Fruit fly (Drosophila melanogaster) whole organism, embryonic: ENCODE results near the gene CG9338.

Experiments used
- BEAF-32 ChIP-seq: fragments of 200-800 bp; sonication (Bioruptor generic); optimal IDR thresholded peaks from 3 replicates; lab custom pipeline; 2017; ENCODE audit warnings: missing biosample characterization, missing genetic modification characterization, mild to moderate bottlenecking, moderate library complexity, missing genetic modification reagents
- CG10209 ChIP-seq: fragments of 200-800 bp; sonication (Bioruptor generic); optimal IDR thresholded peaks from 3 replicates; lab custom pipeline; 2017; ENCODE audit warnings: missing biosample characterization, mild to moderate bottlenecking, missing genetic modification characterization, missing genetic modification reagents
- CG11696 ChIP-seq: fragments of 200-800 bp; sonication (Bioruptor generic); IDR thresholded peaks from 2 replicates; pipeline ENCODE4 v1.3.6; 2022; ENCODE audit warnings: missing biosample characterization, missing genetic modification characterization
- CG12104 ChIP-seq: fragments of 200-800 bp; sonication (Bioruptor generic); optimal IDR thresholded peaks from 3 replicates; lab custom pipeline; 2016; ENCODE audit warnings: missing biosample characterization, missing genetic modification characterization
- CG13894 ChIP-seq: fragments of 200-800 bp; sonication (Bioruptor generic); optimal IDR thresholded peaks from 3 replicates; lab custom pipeline; 2018; ENCODE audit warnings: missing biosample characterization, mild to moderate bottlenecking, missing genetic modification characterization, moderate library complexity
- CG18476 ChIP-seq: fragments of 200-800 bp; sonication (Bioruptor generic); optimal IDR thresholded peaks from 2 replicates; lab custom pipeline; 2016; ENCODE audit warnings: missing biosample characterization, mild to moderate bottlenecking, missing genetic modification characterization
- CG2120 ChIP-seq: fragments of 200-800 bp; sonication (Bioruptor generic); optimal IDR thresholded peaks from 3 replicates; lab custom pipeline; 2016; ENCODE audit warnings: missing biosample characterization, missing genetic modification characterization
- CG32532 ChIP-seq: fragments of 200-800 bp; sonication (Bioruptor generic); IDR thresholded peaks from 2 replicates; pipeline ENCODE4 v1.3.6; 2022; ENCODE audit warnings: missing biosample characterization, missing genetic modification characterization
- CG3407 ChIP-seq: fragments of 200-800 bp; sonication (Bioruptor generic); optimal IDR thresholded peaks from 2 replicates; lab custom pipeline; 2018; ENCODE audit warnings: missing biosample characterization, mild to moderate bottlenecking, missing genetic modification characterization
- CG8089 ChIP-seq: fragments of 200-800 bp; sonication (Bioruptor generic); optimal IDR thresholded peaks from 3 replicates; lab custom pipeline; 2016; ENCODE audit warnings: missing biosample characterization, missing genetic modification characterization
- Dip3 ChIP-seq: fragments of 200-800 bp; sonication (Bioruptor generic); optimal IDR thresholded peaks from 3 replicates; lab custom pipeline; 2016; ENCODE audit warnings: missing biosample characterization, missing genetic modification characterization
- Dll ChIP-seq: fragments of 200-800 bp; sonication (Bioruptor generic); IDR thresholded peaks from 4 replicates; pipeline ENCODE4 v1.3.6; 2022; ENCODE audit warnings: missing biosample characterization, missing genetic modification characterization; ENCODE audit not compliant: partially characterized antibody
- Ets65A ChIP-seq: fragments of 200-800 bp; sonication (Bioruptor generic); peaks from one replicate; lab custom pipeline; 2016; ENCODE audit warnings: missing biosample characterization, missing genetic modification characterization
- Med ChIP-seq: fragments of 200-800 bp; sonication (Bioruptor generic); peaks from one replicate; lab custom pipeline; 2016; ENCODE audit warnings: missing biosample characterization, missing genetic modification characterization, mild to moderate bottlenecking, inconsistent platforms, moderate library complexity
- Nf-YC ChIP-seq: fragments of 200-800 bp; optimal IDR thresholded peaks from 3 replicates; lab custom pipeline; 2019; ENCODE audit warnings: missing biosample characterization, mild to moderate bottlenecking, missing genetic modification characterization, moderate library complexity
- NfI ChIP-seq: fragments of 200-800 bp; sonication (Bioruptor generic); optimal IDR thresholded peaks from 3 replicates; lab custom pipeline; 2018; ENCODE audit warnings: missing biosample characterization, mild to moderate bottlenecking, missing genetic modification characterization, moderate library complexity
- Pdp1 ChIP-seq, 2 experiments: fragments of 200-800 bp; sonication (Bioruptor generic); optimal IDR thresholded peaks; 3 replicates each; lab custom pipeline; 2016; ENCODE audit warnings: missing biosample characterization in 2 of 2, missing genetic modification characterization in 2 of 2, mild to moderate bottlenecking in 1 of 2, moderate library complexity in 1 of 2
- Scr ChIP-seq: fragments of 200-800 bp; sonication (Bioruptor generic); IDR thresholded peaks from 2 replicates; pipeline ENCODE4 v1.3.6; 2022; ENCODE audit warnings: missing biosample characterization, missing genetic modification characterization; ENCODE audit not compliant: partially characterized antibody
- Sry-β ChIP-seq: fragments of 200-800 bp; sonication (Bioruptor generic); optimal IDR thresholded peaks from 2 replicates; lab custom pipeline; 2018; ENCODE audit warnings: missing biosample characterization, mild to moderate bottlenecking, missing genetic modification characterization, moderate library complexity
- Stat92E ChIP-seq, 3 experiments: fragments of >200 bp in 2 of 3; fragments of 200-800 bp in 1 of 3; sonication (Bioruptor generic) in 1 of 3; optimal IDR thresholded peaks; 2 replicates each; lab custom pipeline; 2017 to 2019; ENCODE audit warnings: missing biosample characterization in 3 of 3, missing genetic modification characterization in 3 of 3, mild to moderate bottlenecking in 1 of 3, moderate library complexity in 1 of 3
- Usf ChIP-seq: fragments of 200-800 bp; sonication (Bioruptor generic); optimal IDR thresholded peaks from 2 replicates; lab custom pipeline; 2017; ENCODE audit warnings: missing genotype, missing biosample characterization, missing genetic modification characterization
- abd-A ChIP-seq: fragments of 200-800 bp; sonication (Bioruptor generic); optimal IDR thresholded peaks from 3 replicates; lab custom pipeline; 2019; ENCODE audit warnings: missing biosample characterization, mild to moderate bottlenecking, missing genetic modification characterization, moderate library complexity
- chinmo ChIP-seq: fragments of 200-800 bp; sonication (Bioruptor generic); IDR thresholded peaks from 4 replicates; pipeline ENCODE4 v1.3.6; 2022; ENCODE audit warnings: missing biosample characterization, missing genetic modification characterization; ENCODE audit not compliant: partially characterized antibody
- cwo ChIP-seq: fragments of 200-800 bp; sonication (Bioruptor generic); optimal IDR thresholded peaks from 3 replicates; lab custom pipeline; 2017; ENCODE audit warnings: missing biosample characterization, missing genetic modification characterization, mild to moderate bottlenecking, moderate library complexity, missing genetic modification reagents
- dmrt11E ChIP-seq: fragments of 200-800 bp; sonication (Bioruptor generic); optimal IDR thresholded peaks from 3 replicates; lab custom pipeline; 2018; ENCODE audit warnings: missing biosample characterization, mild to moderate bottlenecking, missing genetic modification characterization, moderate library complexity
- dysf ChIP-seq: fragments of 200-800 bp; sonication (Bioruptor generic); IDR thresholded peaks from 3 replicates; pipeline ENCODE4 v1.3.6; 2022; ENCODE audit warnings: missing biosample characterization, missing genetic modification characterization
- ems ChIP-seq: fragments of 200-800 bp; sonication (Bioruptor generic); optimal IDR thresholded peaks from 3 replicates; lab custom pipeline; 2016; ENCODE audit warnings: missing biosample characterization, missing genetic modification characterization
- grn ChIP-seq: fragments of 200-800 bp; sonication (Bioruptor generic); optimal IDR thresholded peaks from 3 replicates; lab custom pipeline; 2017; ENCODE audit warnings: missing biosample characterization, missing genetic modification characterization
- jing ChIP-seq: fragments of 200-800 bp; sonication (Bioruptor generic); optimal IDR thresholded peaks from 2 replicates; lab custom pipeline; 2018; ENCODE audit warnings: missing biosample characterization, mild to moderate bottlenecking, missing genetic modification characterization
- kay ChIP-seq: fragments of 200-800 bp; sonication (Bioruptor generic); optimal IDR thresholded peaks from 2 replicates; lab custom pipeline; 2016; ENCODE audit warnings: missing biosample characterization, missing genetic modification characterization
- lab ChIP-seq: fragments of 200-800 bp; sonication (Bioruptor generic); optimal IDR thresholded peaks from 3 replicates; lab custom pipeline; 2017; ENCODE audit warnings: missing biosample characterization, missing genetic modification characterization, mild to moderate bottlenecking, moderate library complexity, missing genetic modification reagents
- mld ChIP-seq: fragments of 200-800 bp; sonication (Bioruptor generic); IDR thresholded peaks from 3 replicates; pipeline ENCODE4 v1.3.6; 2022; ENCODE audit warnings: missing biosample characterization, missing genetic modification characterization; ENCODE audit not compliant: partially characterized antibody
- org-1 ChIP-seq: fragments of 200-800 bp; sonication (Bioruptor generic); optimal IDR thresholded peaks from 2 replicates; lab custom pipeline; 2017; ENCODE audit warnings: missing biosample characterization, missing genetic modification characterization
- sd ChIP-seq: fragments of 200-800 bp; sonication (Bioruptor generic); optimal IDR thresholded peaks from 3 replicates; lab custom pipeline; 2018; ENCODE audit warnings: missing biosample characterization, mild to moderate bottlenecking, missing genetic modification characterization, moderate library complexity
- sens ChIP-seq: fragments of 200-800 bp; sonication (Bioruptor generic); peaks from one replicate; lab custom pipeline; 2016; ENCODE audit warnings: missing biosample characterization, missing genetic modification characterization
- stc ChIP-seq: fragments of 200-800 bp; sonication (Bioruptor generic); IDR thresholded peaks from 2 replicates; pipeline ENCODE4 v1.3.6; 2022; ENCODE audit warnings: missing biosample characterization, missing genetic modification characterization
- stwl ChIP-seq: fragments of 200-800 bp; sonication (Bioruptor generic); optimal IDR thresholded peaks from 3 replicates; lab custom pipeline; 2018; ENCODE audit warnings: missing biosample characterization, mild to moderate bottlenecking, missing genetic modification characterization, moderate library complexity
- zen2 ChIP-seq: fragments of 200-800 bp; sonication (Bioruptor generic); IDR thresholded peaks from 3 replicates; pipeline ENCODE4 v1.3.6; 2022; ENCODE audit warnings: missing biosample characterization, missing genetic modification characterization; ENCODE audit not compliant: partially characterized antibody

Gene CG9338

dm6 chr2L:20896681-20897341, 31.8 kb downstream of the CG9338 start (continued):
- TF ChIP-seq stwl, result no peak

DNA sequence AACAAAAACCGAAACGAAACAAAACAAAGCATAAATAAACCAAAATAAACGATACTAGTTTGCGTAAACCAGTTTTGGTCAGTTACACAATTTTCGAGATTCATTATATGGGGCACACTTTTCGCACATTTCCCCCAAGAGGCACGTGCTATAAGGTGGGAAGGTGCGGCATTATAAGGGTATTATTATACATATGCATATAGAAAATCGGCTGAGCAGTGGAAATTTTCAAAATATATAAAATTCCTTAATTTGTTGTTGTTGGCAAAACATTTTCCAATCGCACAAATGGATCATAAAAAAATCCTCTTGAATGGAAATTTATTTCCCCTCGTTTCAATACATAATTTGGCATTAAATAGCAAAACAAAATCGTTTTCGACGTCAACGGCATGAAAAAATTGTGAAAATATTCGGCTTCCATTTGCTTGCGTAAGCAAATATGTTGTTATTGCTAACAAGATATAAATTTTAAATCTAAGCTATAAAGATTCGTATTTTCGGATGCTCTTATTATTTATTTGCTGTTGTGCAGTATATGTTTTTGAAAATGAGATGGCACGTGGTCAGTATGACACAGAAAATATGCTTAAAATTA, 33.6 kb downstream of the CG9338 start:
- no peak for TF ChIP-seq CG32532 (GFP tag; lab: Robert Waterston, UW)
- TF ChIP-seq BEAF-32 (GFP tag; lab: Kevin White, UChicago), result no peak
- no peak for TF ChIP-seq stc (GFP tag; lab: Robert Waterston, UW)
- TF ChIP-seq Sry-β, result no peak
- no peak for TF ChIP-seq CG13894 (tag; lab: Kevin White, UChicago)
- TF ChIP-seq dmrt11E, result no peak
- no peak for TF ChIP-seq Dll
- TF ChIP-seq Med, result no peak
- peak; percentile 40 for TF ChIP-seq abd-A (tag; lab: Kevin White, UChicago)
- no peak for TF ChIP-seq Nf-YC (tag; lab: Kevin White, UChicago)
- no peak for TF ChIP-seq jing (GFP tag; lab: Kevin White, UChicago)
- no peak for TF ChIP-seq mld
- no peak for TF ChIP-seq CG18476 (GFP tag; lab: Kevin White, UChicago)
- TF ChIP-seq org-1 (GFP tag; lab: Kevin White, UChicago), result no peak
- TF ChIP-seq dysf (GFP tag; lab: Robert Waterston, UW), result no peak
- no peak for TF ChIP-seq CG10209
- TF ChIP-seq cwo, result peak; percentile 66
- TF ChIP-seq Stat92E (GFP tag; optimal IDR thresholded peaks at IDR 0.05; lab: Kevin White, UChicago), result no peak
- TF ChIP-seq zen2 (GFP tag; lab: Robert Waterston, UW), result no peak
- TF ChIP-seq sens, result peak; percentile 29
- TF ChIP-seq ems, result no peak
- no peak for TF ChIP-seq CG2120
- TF ChIP-seq Usf (GFP tag; lab: Kevin White, UChicago), result no peak
- TF ChIP-seq Pdp1 (GFP tag; optimal IDR thresholded peaks at IDR 0.05; lab: Kevin White, UChicago), result peak in 1 of 2 experiments; percentile 50
- TF ChIP-seq sd (tag; lab: Kevin White, UChicago), result peak; percentile 78
- TF ChIP-seq CG12104 (GFP tag; lab: Kevin White, UChicago), result no peak
- no peak for TF ChIP-seq Dip3 (GFP tag; lab: Kevin White, UChicago)
- TF ChIP-seq, all 482 proteins: peak for 5

DNA sequence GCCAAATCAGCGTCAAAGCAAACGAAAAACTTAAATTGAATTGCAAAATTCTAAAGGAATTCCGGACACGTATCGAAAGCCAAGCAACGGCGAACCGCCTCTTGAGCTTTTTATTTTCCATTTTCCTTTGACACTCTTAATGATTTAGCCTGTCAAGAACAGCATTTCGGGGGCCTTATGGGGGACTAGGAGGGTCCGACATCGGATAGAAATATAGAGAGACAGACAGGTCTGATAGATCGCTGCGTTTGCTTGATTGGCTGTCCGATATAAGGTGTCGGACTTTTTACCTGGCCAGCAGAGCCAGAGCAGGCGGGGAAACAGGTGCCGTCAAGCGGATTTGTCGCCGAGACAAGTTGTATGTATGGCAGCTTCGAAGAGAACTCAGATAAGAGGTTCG, 39.3 kb downstream of the CG9338 start:
- no peak for TF ChIP-seq kay (GFP tag; lab: Kevin White, UChicago)
- no peak for TF ChIP-seq CG8089
- TF ChIP-seq Scr, result no peak
- peak; percentile 15 for TF ChIP-seq grn
- 0 out of 4 replicates have a peak, but pooled peaks have one; percentile 36 for TF ChIP-seq chinmo (GFP tag; lab: Robert Waterston, UW)
- TF ChIP-seq lab (GFP tag; lab: Kevin White, UChicago), result peak; percentile 5
- TF ChIP-seq CG13894 (tag; lab: Kevin White, UChicago), result peak; percentile 94

DNA sequence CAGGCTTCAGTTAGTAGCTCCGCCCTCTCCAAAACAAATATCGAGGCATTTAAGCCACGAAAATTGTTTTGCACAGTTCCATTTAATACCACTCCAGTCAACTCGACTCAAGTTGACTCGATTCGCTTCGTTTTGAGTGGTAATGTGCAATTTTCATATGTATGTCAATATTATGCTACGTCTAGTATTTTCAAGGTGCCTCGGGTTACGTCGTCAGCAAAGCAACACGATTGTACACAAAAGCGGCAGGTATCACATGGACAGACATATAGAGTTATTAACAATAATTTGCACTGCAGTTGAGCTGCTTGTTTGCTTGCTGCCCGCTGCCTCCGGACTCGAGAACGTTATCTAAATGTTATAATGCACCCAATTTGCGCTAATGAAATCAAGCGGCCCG, 40.0 kb downstream of the CG9338 start:
- TF ChIP-seq CG11696 (no peak), NfI (GFP tag; lab: Kevin White, UChicago) (no peak), CG3407 (GFP tag; lab: Kevin White, UChicago) (no peak), sens (peak; percentile 46), Ets65A (GFP tag; lab: Kevin White, UChicago) (peak; percentile 10)
